Worm (Caenorhabditis elegans): Measurements from ENCODE around the gene nphp-4.

nphp-4 gene

ce11 chrV:11815566-11815965 lies 28.0 kb downstream of the nphp-4 start:
- TF ChIP-seq pha-2 (tag; optimal IDR thresholded peaks at IDR 0.05) = no peak
- no peak for TF ChIP-seq dve-1 (tag; optimal IDR thresholded peaks at IDR 0.05)
- TF ChIP-seq fkh-6 (tag; optimal IDR thresholded peaks at IDR 0.05) = no peak
- TF ChIP-seq ceh-45 (GFP tag; IDR thresholded peaks at IDR 0.05) = no peak
- TF ChIP-seq rnt-1 (tag; optimal IDR thresholded peaks at IDR 0.05) = no peak
- no peak for TF ChIP-seq pha-4 (tag; optimal IDR thresholded peaks at IDR 0.05)
- no peak for TF ChIP-seq zip-5 (tag; optimal IDR thresholded peaks at IDR 0.05)
- no peak for TF ChIP-seq nhr-232 (tag; optimal IDR thresholded peaks at IDR 0.05)
- no peak for TF ChIP-seq K09A11.1 (tag; optimal IDR thresholded peaks at IDR 0.05; ENCODE audit: insufficient read depth)
- TF ChIP-seq ceh-6 (GFP tag; optimal IDR thresholded peaks at IDR 0.05) = no peak
- no peak for TF ChIP-seq ama-1 (optimal IDR thresholded peaks at IDR 0.05)
- no peak for TF ChIP-seq ref-2 (tag; optimal IDR thresholded peaks at IDR 0.05)
- no peak for TF ChIP-seq gmeb-2 (tag; optimal IDR thresholded peaks at IDR 0.05)
- TF ChIP-seq ceh-31 (tag; optimal IDR thresholded peaks at IDR 0.05) = no peak
- no peak for TF ChIP-seq Y22D7AL.16 (tag; optimal IDR thresholded peaks at IDR 0.05)
- TF ChIP-seq ztf-16 (tag; optimal IDR thresholded peaks at IDR 0.05) = no peak

ce11 chrV:11811921-11812320 lies 31.6 kb downstream of the nphp-4 start, which contains the start of gene D2023.3:
Gene D2023.3 (minus strand): TSS chrV:11812021.
- TF ChIP-seq sox-4 (tag; optimal IDR thresholded peaks at IDR 0.05) (no peak), ceh-30 (tag; optimal IDR thresholded peaks at IDR 0.05) (no peak)

- TF ChIP-seq ceh-30 (tag; optimal IDR thresholded peaks at IDR 0.05) (no peak), K02D7.2 (tag; optimal IDR thresholded peaks at IDR 0.05) (no peak)
These were observed 33.6 kb downstream of the nphp-4 start for ce11 chrV:11809935-11810334.

ce11 chrV:11803518-11803994 lies 40.0 kb downstream of the nphp-4 start:
- no peak for TF ChIP-seq npax-4 (tag; optimal IDR thresholded peaks at IDR 0.05)
- TF ChIP-seq F13H6.1 (tag; optimal IDR thresholded peaks at IDR 0.05) = no peak
- no peak for TF ChIP-seq pha-4 (tag; optimal IDR thresholded peaks at IDR 0.05)
- no peak for TF ChIP-seq ahr-1 (tag; optimal IDR thresholded peaks at IDR 0.05)
- TF ChIP-seq sdc-2 (tag; optimal IDR thresholded peaks at IDR 0.05) = no peak
- TF ChIP-seq pros-1 (tag; optimal IDR thresholded peaks at IDR 0.05) = no peak
- TF ChIP-seq fkh-6 (tag; optimal IDR thresholded peaks at IDR 0.05) = no peak
- no peak for TF ChIP-seq fkh-10 (GFP tag; optimal IDR thresholded peaks at IDR 0.05)

ce11 chrV:11802508-11802907 lies 41.0 kb downstream of the nphp-4 start:
- TF ChIP-seq pros-1 (tag; optimal IDR thresholded peaks at IDR 0.05) = no peak
- TF ChIP-seq dve-1 (tag; optimal IDR thresholded peaks at IDR 0.05) = no peak
- no peak for TF ChIP-seq pqm-1 (tag; optimal IDR thresholded peaks at IDR 0.05)
- no peak for TF ChIP-seq pha-2 (tag; optimal IDR thresholded peaks at IDR 0.05)
- TF ChIP-seq K02D7.2 (tag; optimal IDR thresholded peaks at IDR 0.05) = no peak
- TF ChIP-seq elt-2 (tag; optimal IDR thresholded peaks at IDR 0.05) = no peak
- TF ChIP-seq unc-86 (tag; optimal IDR thresholded peaks at IDR 0.05) = no peak
- TF ChIP-seq fkh-10 (GFP tag; optimal IDR thresholded peaks at IDR 0.05) = no peak
- no peak for TF ChIP-seq npax-4 (tag; optimal IDR thresholded peaks at IDR 0.05)
- no peak for TF ChIP-seq hlh-30 (tag; optimal IDR thresholded peaks at IDR 0.05; ENCODE audit: insufficient read depth)
- TF ChIP-seq elt-4 (tag; optimal IDR thresholded peaks at IDR 0.05) = no peak
- TF ChIP-seq sox-2 (GFP tag; IDR thresholded peaks at IDR 0.05) = no peak
- no peak for TF ChIP-seq madf-2 (tag; optimal IDR thresholded peaks at IDR 0.05)
- TF ChIP-seq ama-1 (optimal IDR thresholded peaks at IDR 0.05) = no peak

ce11 chrV:11801076-11801849 lies 42.3 kb downstream of the nphp-4 start:
- TF ChIP-seq fkh-10 (GFP tag; optimal IDR thresholded peaks at IDR 0.05) = no peak
- TF ChIP-seq tbx-2 (tag; optimal IDR thresholded peaks at IDR 0.05) = no peak
- TF ChIP-seq pros-1 (tag; optimal IDR thresholded peaks at IDR 0.05) = no peak
- no peak for TF ChIP-seq ama-1 (optimal IDR thresholded peaks at IDR 0.05)
- no peak for TF ChIP-seq zip-5 (tag; optimal IDR thresholded peaks at IDR 0.05)
- no peak for TF ChIP-seq ceh-18 (tag; optimal IDR thresholded peaks at IDR 0.05)
- no peak for TF ChIP-seq syd-9 (tag; optimal IDR thresholded peaks at IDR 0.05)
- peak; percentile 40 for TF ChIP-seq elt-2 (tag; optimal IDR thresholded peaks at IDR 0.05)
